Worm (Caenorhabditis elegans) whole organism, young adult: ENCODE data around the gene Y73B6BL.22.

ENCODE experiments used
- B0336.3 ChIP-seq: fragments of 200-800 bp; sonication (Bioruptor generic); IDR thresholded peaks from 2 replicates; pipeline ENCODE4 v1.3.6; 2022; ENCODE audit warnings: missing genetic modification characterization, missing compliant biosample characterization
- C06A6.2 ChIP-seq: fragments of 200-800 bp; sonication (Bioruptor generic); conservative IDR thresholded peaks from 2 replicates; pipeline ENCODE4 v1.3.6; 2022; ENCODE audit warnings: missing genetic modification characterization, missing compliant biosample characterization
- C17E4.6 ChIP-seq: fragments of 200-800 bp; sonication (Bioruptor generic); IDR thresholded peaks from 2 replicates; pipeline ENCODE4 v1.3.6; 2022; ENCODE audit warnings: missing genetic modification reagents, missing genetic modification characterization, missing compliant biosample characterization
- F57A8.1 ChIP-seq: fragments of 200-800 bp; sonication (Bioruptor generic); optimal IDR thresholded peaks from 2 replicates; lab custom pipeline; 2018; ENCODE audit warnings: mild to moderate bottlenecking, missing genetic modification characterization, moderate library complexity, missing compliant biosample characterization
- K12H6.12 ChIP-seq: fragments of 200-800 bp; sonication (Bioruptor generic); optimal IDR thresholded peaks from 2 replicates; lab custom pipeline; 2018; ENCODE audit warnings: mild to moderate bottlenecking, missing genetic modification characterization, missing compliant biosample characterization
- Y53G8AR.9 ChIP-seq: fragments of 200-800 bp; sonication (Bioruptor generic); conservative IDR thresholded peaks from 2 replicates; pipeline ENCODE4 v1.3.6; 2022; ENCODE audit warnings: missing genetic modification reagents, missing genetic modification characterization, missing compliant biosample characterization
- Y79H2A.3 ChIP-seq: fragments of 200-800 bp; sonication (Bioruptor generic); conservative IDR thresholded peaks from 2 replicates; pipeline ENCODE4 v1.3.6; 2022; ENCODE audit warnings: missing genetic modification reagents, missing genetic modification characterization, missing compliant biosample characterization
- ama-1 ChIP-seq, 3 experiments: fragments of 150-350 bp in 1 of 3; sonication (generic microtip) in 2 of 3; optimal IDR thresholded peaks; 2 replicates each; lab custom pipeline; 2014 to 2018; ENCODE audit warnings: missing biosample characterization in 2 of 3, missing genetic modification characterization in 2 of 3, missing genetic modification reagents in 2 of 3
- aptf-2 ChIP-seq: fragments of 200-800 bp; sonication (Bioruptor generic); conservative IDR thresholded peaks from 2 replicates; pipeline ENCODE4 v1.3.6; 2022; ENCODE audit warnings: missing genetic modification reagents, missing genetic modification characterization, missing compliant biosample characterization
- aptf-3 ChIP-seq: fragments of 200-800 bp; sonication (Bioruptor generic); IDR thresholded peaks from 2 replicates; pipeline ENCODE4 v1.3.6; 2022; ENCODE audit warnings: missing genetic modification characterization, missing compliant biosample characterization
- atf-7 ChIP-seq: sonication (generic microtip); optimal IDR thresholded peaks from 2 replicates; lab custom pipeline; 2017; ENCODE audit warnings: mild to moderate bottlenecking, missing genetic modification characterization, missing compliant biosample characterization
- bed-2 ChIP-seq: fragments of 200-800 bp; sonication (Bioruptor generic); IDR thresholded peaks from 2 replicates; pipeline ENCODE4 v1.3.6; 2022; ENCODE audit warnings: missing genetic modification reagents, missing genetic modification characterization, missing compliant biosample characterization
- cebp-2 ChIP-seq: fragments of 200-800 bp; sonication (Bioruptor generic); IDR thresholded peaks from 2 replicates; pipeline ENCODE4 v1.3.6; 2022; ENCODE audit warnings: missing genetic modification characterization, missing compliant biosample characterization
- ceh-40 ChIP-seq: fragments of 200-800 bp; sonication (Bioruptor generic); IDR thresholded peaks from 2 replicates; pipeline ENCODE4 v1.3.6; 2022; ENCODE audit warnings: missing genetic modification characterization, missing compliant biosample characterization
- dox-1 ChIP-seq: fragments of 200-800 bp; sonication (Bioruptor generic); IDR thresholded peaks from 2 replicates; pipeline ENCODE4 v1.3.6; 2022; ENCODE audit warnings: missing genetic modification reagents, missing genetic modification characterization, missing compliant biosample characterization
- dpl-1 ChIP-seq: fragments of 150-350 bp; optimal IDR thresholded peaks from 2 replicates; lab custom pipeline; 2014; ENCODE audit warnings: missing biosample characterization, missing genetic modification reagents, missing genetic modification characterization
- efl-1 ChIP-seq: fragments of 150-350 bp; optimal IDR thresholded peaks from 2 replicates; lab custom pipeline; 2014; ENCODE audit warnings: missing biosample characterization, missing genetic modification reagents, missing genetic modification characterization
- egl-18 ChIP-seq: fragments of 200-800 bp; sonication (Bioruptor generic); IDR thresholded peaks from 2 replicates; pipeline ENCODE4 v1.3.6; 2022; ENCODE audit warnings: missing genetic modification reagents, missing genetic modification characterization, missing compliant biosample characterization
- egl-44 ChIP-seq: fragments of 200-800 bp; sonication (Bioruptor generic); IDR thresholded peaks from 2 replicates; pipeline ENCODE4 v1.3.6; 2022; ENCODE audit warnings: missing genetic modification reagents, missing genetic modification characterization, missing compliant biosample characterization
- egrh-3 ChIP-seq: fragments of 200-800 bp; sonication (Bioruptor generic); IDR thresholded peaks from 2 replicates; pipeline ENCODE4 v1.3.6; 2022; ENCODE audit warnings: missing genetic modification reagents, missing genetic modification characterization, missing compliant biosample characterization
- ets-4 ChIP-seq: fragments of 200-800 bp; sonication (Bioruptor generic); optimal IDR thresholded peaks from 2 replicates; lab custom pipeline; 2018; ENCODE audit warnings: mild to moderate bottlenecking, missing genetic modification characterization, missing compliant biosample characterization
- gei-17 ChIP-seq: fragments of 200-800 bp; sonication (Bioruptor generic); optimal IDR thresholded peaks from 2 replicates; lab custom pipeline; 2018; ENCODE audit warnings: mild to moderate bottlenecking, missing genetic modification characterization, missing compliant biosample characterization
- hlh-12 ChIP-seq: sonication (generic microtip); optimal IDR thresholded peaks from 2 replicates; lab custom pipeline; 2016; ENCODE audit warnings: missing genetic modification characterization, missing compliant biosample characterization
- hlh-26 ChIP-seq: fragments of 200-800 bp; sonication (Bioruptor generic); conservative IDR thresholded peaks from 2 replicates; pipeline ENCODE4 v1.3.6; 2022; ENCODE audit warnings: missing genetic modification reagents, missing genetic modification characterization, missing compliant biosample characterization
- let-607 ChIP-seq, 2 experiments: fragments of 200-800 bp in 1 of 2; sonication (Bioruptor generic) in 1 of 2; sonication (generic microtip) in 1 of 2; optimal IDR thresholded peaks; 2 replicates each; lab custom pipeline; 2016 to 2018; ENCODE audit warnings: mild to moderate bottlenecking in 2 of 2, missing compliant biosample characterization in 2 of 2, missing genetic modification characterization in 2 of 2, moderate library complexity in 2 of 2, missing genotype in 1 of 2
- lir-1 ChIP-seq: fragments of 200-800 bp; sonication (Bioruptor generic); conservative IDR thresholded peaks from 2 replicates; pipeline ENCODE4 v1.3.6; 2022; ENCODE audit warnings: missing genetic modification reagents, missing genetic modification characterization, missing compliant biosample characterization
- madf-3 ChIP-seq: fragments of 200-800 bp; sonication (Bioruptor generic); IDR thresholded peaks from 2 replicates; pipeline ENCODE4 v1.3.6; 2022; ENCODE audit warnings: missing genetic modification reagents, missing genetic modification characterization, missing compliant biosample characterization
- mel-28 ChIP-seq: sonication (generic microtip); optimal IDR thresholded peaks from 2 replicates; lab custom pipeline; 2016; ENCODE audit warnings: borderline replicate concordance, mild to moderate bottlenecking, missing genetic modification characterization, missing compliant biosample characterization
- nhr-179 ChIP-seq: sonication (generic microtip); optimal IDR thresholded peaks from 2 replicates; lab custom pipeline; 2016; ENCODE audit warnings: mild to moderate bottlenecking, missing genetic modification characterization, missing compliant biosample characterization
- nhr-27 ChIP-seq: fragments of 200-800 bp; sonication (Bioruptor generic); optimal IDR thresholded peaks from 2 replicates; lab custom pipeline; 2018; ENCODE audit warnings: mild to moderate bottlenecking, missing genetic modification characterization, moderate library complexity, missing compliant biosample characterization
- rec-8 ChIP-seq, 2 experiments: sonication (generic microtip); optimal IDR thresholded peaks; 2 replicates each; lab custom pipeline; 2016; ENCODE audit warnings: mild to moderate bottlenecking in 2 of 2, missing genetic modification characterization in 2 of 2, missing genetic modification reagents in 2 of 2, missing genotype in 2 of 2, missing biosample characterization in 1 of 2, missing compliant biosample characterization in 1 of 2, moderate library complexity in 1 of 2
- repo-1 ChIP-seq: sonication (generic microtip); optimal IDR thresholded peaks from 2 replicates; lab custom pipeline; 2017; ENCODE audit warnings: mild to moderate bottlenecking, missing genetic modification characterization, missing compliant biosample characterization
- snpc-1.1 ChIP-seq: sonication (generic microtip); optimal IDR thresholded peaks from 2 replicates; lab custom pipeline; 2017; ENCODE audit warnings: missing genetic modification characterization, mild to moderate bottlenecking, missing compliant biosample characterization, antibody characterized with exemption, moderate library complexity, missing genotype, missing genetic modification reagents; ENCODE audit not compliant: insufficient read depth
- sptf-2 ChIP-seq: fragments of 200-800 bp; sonication (Bioruptor generic); optimal IDR thresholded peaks from 2 replicates; lab custom pipeline; 2018; ENCODE audit warnings: mild to moderate bottlenecking, missing genetic modification characterization, missing compliant biosample characterization
- zfh-2 ChIP-seq: fragments of 200-800 bp; sonication (Bioruptor generic); conservative IDR thresholded peaks from 2 replicates; pipeline ENCODE4 v1.3.6; 2022; ENCODE audit warnings: missing genetic modification reagents, missing genetic modification characterization, missing compliant biosample characterization

Y73B6BL.22 gene

ce11 chrIV:6413482-6413881 lies 3.0 kb downstream of the Y73B6BL.22 start, which contains the start of gene nlp-71:
Gene nlp-71, minus strand, starts transcription at chrIV:6413582.
- TF ChIP-seq hlh-12 (tag; lab: Kevin White, UChicago) (no peak), aptf-2 (GFP tag; lab: Robert Waterston, UW) (no peak), B0336.3 (GFP tag; lab: Robert Waterston, UW) (no peak), let-607 (tag; optimal IDR thresholded peaks at IDR 0.05; lab: Kevin White, UChicago) (no peak), snpc-1.1 (tag; lab: Kevin White, UChicago) (no peak), C06A6.2 (no peak), nhr-27 (tag; lab: Kevin White, UChicago) (no peak), Y79H2A.3 (no peak), ets-4 (GFP tag; lab: Kevin White, UChicago) (no peak), atf-7 (tag; lab: Kevin White, UChicago) (no peak), Y53G8AR.9 (GFP tag; lab: Robert Waterston, UW) (no peak), egl-44 (GFP tag; lab: Robert Waterston, UW) (no peak)
- TF ChIP-seq, all 124 proteins: peak for 0

ce11 chrIV:6404871-6405270 lies 11.6 kb downstream of the Y73B6BL.22 start, which contains the start of gene srv-13:
Gene srv-13, plus strand, starts transcription at chrIV:6405171.
- TF ChIP-seq mel-28 (tag; lab: Kevin White, UChicago) (no peak), dpl-1 (GFP tag; lab: Kevin White, UChicago) (no peak), zfh-2 (no peak), bed-2 (GFP tag; lab: Robert Waterston, UW) (no peak), rec-8 (tag; optimal IDR thresholded peaks at IDR 0.05; lab: Kevin White, UChicago) (no peak), gei-17 (GFP tag; lab: Kevin White, UChicago) (no peak), repo-1 (no peak), ceh-40 (GFP tag; lab: Robert Waterston, UW) (no peak), madf-3 (GFP tag; lab: Robert Waterston, UW) (no peak), dox-1 (GFP tag; lab: Robert Waterston, UW) (no peak), efl-1 (GFP tag; lab: Kevin White, UChicago) (no peak), C17E4.6 (GFP tag; lab: Robert Waterston, UW) (no peak), aptf-3 (no peak), ama-1 (optimal IDR thresholded peaks at IDR 0.05; lab: Kevin White, UChicago) (no peak), ama-1 (GFP tag; optimal IDR thresholded peaks at IDR 0.05; lab: Kevin White, UChicago) (no peak), nhr-179 (tag; lab: Kevin White, UChicago) (no peak), egl-18 (GFP tag; lab: Robert Waterston, UW) (no peak), hlh-12 (tag; lab: Kevin White, UChicago) (no peak), sptf-2 (GFP tag; lab: Kevin White, UChicago) (no peak)

ce11 chrIV:6403399-6403798 lies 13.1 kb downstream of the Y73B6BL.22 start:
- no peak for TF ChIP-seq hlh-26 (GFP tag; lab: Robert Waterston, UW)
- no peak for TF ChIP-seq lir-1 (GFP tag; lab: Robert Waterston, UW)
- no peak for TF ChIP-seq F57A8.1 (GFP tag; lab: Kevin White, UChicago)
- no peak for TF ChIP-seq snpc-1.1 (tag; lab: Kevin White, UChicago)
- TF ChIP-seq aptf-2 (GFP tag; lab: Robert Waterston, UW), result no peak
- no peak for TF ChIP-seq K12H6.12 (tag; lab: Kevin White, UChicago)
- no peak for TF ChIP-seq Y79H2A.3
- no peak for TF ChIP-seq cebp-2
- TF ChIP-seq egrh-3 (GFP tag; lab: Robert Waterston, UW), result no peak
